Worm (Caenorhabditis elegans) whole organism, L1 larva: Measurements from ENCODE around the gene W05B10.4.

ENCODE experiments used
- alr-1 ChIP-seq: fragments of 200-800 bp; sonication (Bioruptor generic); optimal IDR thresholded peaks from 2 replicates; lab custom pipeline; 2018; ENCODE audit warnings: borderline replicate concordance, mild to moderate bottlenecking, missing genetic modification characterization, missing compliant biosample characterization
- aly-2 ChIP-seq: fragments of 150-350 bp; optimal IDR thresholded peaks from 2 replicates; lab custom pipeline; 2014; ENCODE audit warnings: missing biosample characterization, missing genetic modification characterization
- ceh-82 ChIP-seq, 3 experiments: fragments of 150-350 bp in 1 of 3; sonication (generic microtip) in 2 of 3; optimal IDR thresholded peaks; 2 replicates each; lab custom pipeline; 2014 to 2017; ENCODE audit warnings: missing biosample characterization in 3 of 3, missing genetic modification characterization in 3 of 3
- ces-1 ChIP-seq: fragments of 150-350 bp; optimal IDR thresholded peaks from 2 replicates; lab custom pipeline; 2014; ENCODE audit warnings: missing biosample characterization, missing genetic modification reagents, missing genetic modification characterization
- mep-1 ChIP-seq: fragments of 150-350 bp; optimal IDR thresholded peaks from 2 replicates; lab custom pipeline; 2014; ENCODE audit warnings: missing biosample characterization, missing genetic modification characterization
- nhr-11 ChIP-seq: fragments of 150-350 bp; optimal IDR thresholded peaks from 2 replicates; lab custom pipeline; 2014; ENCODE audit warnings: missing biosample characterization, missing genetic modification characterization
- nhr-76 ChIP-seq: sonication (generic microtip); optimal IDR thresholded peaks from 2 replicates; lab custom pipeline; 2017; ENCODE audit warnings: missing biosample characterization, missing genetic modification characterization
- nhr-77 ChIP-seq: fragments of 150-350 bp; optimal IDR thresholded peaks from 2 replicates; lab custom pipeline; 2014; ENCODE audit warnings: missing biosample characterization, missing genetic modification characterization
- skn-1 ChIP-seq: fragments of 150-350 bp; optimal IDR thresholded peaks from 2 replicates; lab custom pipeline; 2014; ENCODE audit warnings: missing biosample characterization, missing genetic modification characterization
- snpc-4 ChIP-seq: fragments of 150-350 bp; optimal IDR thresholded peaks from 2 replicates; lab custom pipeline; 2014; ENCODE audit warnings: missing biosample characterization, missing genetic modification characterization
- zag-1 ChIP-seq: fragments of 150-350 bp; optimal IDR thresholded peaks from 2 replicates; lab custom pipeline; 2014; ENCODE audit warnings: missing biosample characterization, missing genetic modification characterization

ce11 chrV:12633046-12633445 is 35.0 kb upstream of the W05B10.4 start:
- TF ChIP-seq snpc-4 (no peak), nhr-76 (tag; lab: Kevin White, UChicago) (no peak), skn-1 (tag; lab: Kevin White, UChicago) (no peak), alr-1 (tag; lab: Kevin White, UChicago) (no peak), mep-1 (tag; lab: Kevin White, UChicago) (no peak), ceh-82 (tag; optimal IDR thresholded peaks at IDR 0.05; lab: Kevin White, UChicago) (no peak), aly-2 (no peak), ces-1 (GFP tag; lab: Kevin White, UChicago) (no peak), zag-1 (tag; lab: Kevin White, UChicago) (no peak), nhr-77 (tag; lab: Kevin White, UChicago) (no peak), nhr-11 (no peak)
